Fruit fly (Drosophila melanogaster) whole organism, embryonic: Measurements from ENCODE around the gene CG17109.

Experiments used
- Atf6 ChIP-seq: fragments of 200-800 bp; sonication (Bioruptor generic); IDR thresholded peaks from 2 replicates; pipeline ENCODE4 v1.3.6; 2022; ENCODE audit warnings: missing biosample characterization, missing genetic modification characterization
- CG10654 ChIP-seq: fragments of 200-800 bp; sonication (Bioruptor generic); optimal IDR thresholded peaks from 2 replicates; lab custom pipeline; 2016; ENCODE audit warnings: missing biosample characterization, missing genetic modification characterization
- CG11398 ChIP-seq: fragments of 200-800 bp; sonication (Bioruptor generic); optimal IDR thresholded peaks from 2 replicates; lab custom pipeline; 2016; ENCODE audit warnings: missing biosample characterization, missing genetic modification characterization
- CG11695 ChIP-seq: fragments of 200-800 bp; sonication (Bioruptor generic); IDR thresholded peaks from 3 replicates; pipeline ENCODE4 v1.3.6; 2022; ENCODE audit warnings: missing biosample characterization, missing genetic modification characterization
- CG12219 ChIP-seq: fragments of 200-800 bp; sonication (Bioruptor generic); optimal IDR thresholded peaks from 3 replicates; lab custom pipeline; 2018; ENCODE audit warnings: missing biosample characterization, mild to moderate bottlenecking, missing genetic modification characterization
- CG12769 ChIP-seq: fragments of 200-800 bp; sonication (Bioruptor generic); optimal IDR thresholded peaks from 2 replicates; lab custom pipeline; 2019; ENCODE audit warnings: missing biosample characterization, mild to moderate bottlenecking, missing genetic modification characterization, moderate library complexity
- CG13287 ChIP-seq: fragments of 200-800 bp; sonication (Bioruptor generic); IDR thresholded peaks from 2 replicates; pipeline ENCODE4 v1.3.6; 2022; ENCODE audit warnings: missing biosample characterization, missing genetic modification characterization; ENCODE audit not compliant: partially characterized antibody
- CG2120 ChIP-seq: fragments of 200-800 bp; sonication (Bioruptor generic); optimal IDR thresholded peaks from 3 replicates; lab custom pipeline; 2016; ENCODE audit warnings: missing biosample characterization, missing genetic modification characterization
- CG2199 ChIP-seq: fragments of 200-800 bp; sonication (Bioruptor generic); IDR thresholded peaks from 3 replicates; pipeline ENCODE4 v1.3.6; 2022; ENCODE audit warnings: missing biosample characterization, missing genetic modification characterization
- CG2202 ChIP-seq: fragments of 200-800 bp; sonication (Bioruptor generic); optimal IDR thresholded peaks from 2 replicates; lab custom pipeline; 2018; ENCODE audit warnings: missing biosample characterization, mild to moderate bottlenecking, missing genetic modification characterization
- CG31224 ChIP-seq: fragments of 200-800 bp; sonication (Bioruptor generic); IDR thresholded peaks from 2 replicates; pipeline ENCODE4 v1.3.6; 2022; ENCODE audit warnings: missing biosample characterization, missing genetic modification characterization
- CG4707 ChIP-seq: fragments of 200-800 bp; sonication (Bioruptor generic); optimal IDR thresholded peaks from 2 replicates; lab custom pipeline; 2018; ENCODE audit warnings: missing biosample characterization, mild to moderate bottlenecking, missing genetic modification characterization, moderate library complexity
- CG4820 ChIP-seq: fragments of 200-800 bp; sonication (Bioruptor generic); optimal IDR thresholded peaks from 3 replicates; lab custom pipeline; 2016; ENCODE audit warnings: missing biosample characterization, missing genetic modification characterization
- CG6175 ChIP-seq: fragments of 200-800 bp; sonication (Bioruptor generic); IDR thresholded peaks from 3 replicates; pipeline ENCODE4 v1.3.6; 2022; ENCODE audit warnings: missing biosample characterization, missing genetic modification characterization
- CG8290 ChIP-seq, 3 experiments: fragments of 200-800 bp; sonication (Bioruptor generic); optimal IDR thresholded peaks; 2 replicates each; lab custom pipeline; 2016 to 2019; ENCODE audit warnings: missing biosample characterization in 3 of 3, missing genetic modification characterization in 3 of 3, mild to moderate bottlenecking in 2 of 3, moderate library complexity in 1 of 3
- Deaf1 ChIP-seq: fragments of 200-800 bp; optimal IDR thresholded peaks from 3 replicates; lab custom pipeline; 2019; ENCODE audit warnings: missing biosample characterization, mild to moderate bottlenecking, missing genetic modification characterization, moderate library complexity
- Dek ChIP-seq: fragments of 200-800 bp; sonication (Bioruptor generic); optimal IDR thresholded peaks from 3 replicates; lab custom pipeline; 2019; ENCODE audit warnings: missing biosample characterization, mild to moderate bottlenecking, missing genetic modification characterization, moderate library complexity
- Elba2 ChIP-seq: fragments of 200-800 bp; sonication (Bioruptor generic); optimal IDR thresholded peaks from 3 replicates; lab custom pipeline; 2016; ENCODE audit warnings: missing biosample characterization, missing genetic modification characterization
- Ets65A ChIP-seq: fragments of 200-800 bp; sonication (Bioruptor generic); peaks from one replicate; lab custom pipeline; 2016; ENCODE audit warnings: missing biosample characterization, missing genetic modification characterization
- GATAe ChIP-seq: fragments of 200-800 bp; sonication (Bioruptor generic); conservative IDR thresholded peaks from 2 replicates; pipeline ENCODE4 v1.3.6; 2022; ENCODE audit warnings: missing biosample characterization, missing genetic modification characterization
- HmgZ ChIP-seq: fragments of 200-800 bp; sonication (Bioruptor generic); optimal IDR thresholded peaks from 2 replicates; lab custom pipeline; 2018; ENCODE audit warnings: missing biosample characterization, mild to moderate bottlenecking, missing genetic modification characterization
- Hr78 ChIP-seq, 2 experiments: fragments of 200-800 bp in 1 of 2; fragments of >200 bp in 1 of 2; sonication (Bioruptor generic) in 1 of 2; optimal IDR thresholded peaks; 2 replicates each; lab custom pipeline; 2017 to 2019; ENCODE audit warnings: missing biosample characterization in 2 of 2, missing genetic modification characterization in 2 of 2, mild to moderate bottlenecking in 1 of 2, moderate library complexity in 1 of 2
- Jarid2 ChIP-seq: fragments of 200-800 bp; sonication (Bioruptor generic); optimal IDR thresholded peaks from 3 replicates; lab custom pipeline; 2017; ENCODE audit warnings: mild to moderate bottlenecking, missing biosample characterization, missing genetic modification reagents, missing genetic modification characterization
- Nf-YA ChIP-seq: fragments of 200-800 bp; sonication (Bioruptor generic); IDR thresholded peaks from 2 replicates; pipeline ENCODE4 v1.3.6; 2022; ENCODE audit warnings: missing biosample characterization, missing genetic modification characterization
- NfI ChIP-seq: fragments of 200-800 bp; sonication (Bioruptor generic); optimal IDR thresholded peaks from 3 replicates; lab custom pipeline; 2018; ENCODE audit warnings: missing biosample characterization, mild to moderate bottlenecking, missing genetic modification characterization, moderate library complexity
- Ptx1 ChIP-seq: fragments of 200-800 bp; sonication (Bioruptor generic); IDR thresholded peaks from 2 replicates; pipeline ENCODE4 v1.3.6; 2022; ENCODE audit warnings: missing biosample characterization, missing genetic modification characterization
- Rfx ChIP-seq: fragments of 200-800 bp; sonication (Bioruptor generic); IDR thresholded peaks from 2 replicates; pipeline ENCODE4 v1.3.6; 2022; ENCODE audit warnings: missing biosample characterization, missing genetic modification characterization
- Rx ChIP-seq: fragments of 200-800 bp; sonication (Bioruptor generic); IDR thresholded peaks from 2 replicates; pipeline ENCODE4 v1.3.6; 2022; ENCODE audit warnings: missing biosample characterization, missing genetic modification characterization
- Sin3A ChIP-seq: fragments of >200 bp; optimal IDR thresholded peaks from 2 replicates; lab custom pipeline; 2018
- Vsx1 ChIP-seq: fragments of 200-800 bp; sonication (Bioruptor generic); optimal IDR thresholded peaks from 2 replicates; lab custom pipeline; 2017; ENCODE audit warnings: missing biosample characterization, mild to moderate bottlenecking, missing genetic modification characterization, missing genetic modification reagents
- bbx ChIP-seq: fragments of 200-800 bp; sonication (Bioruptor generic); IDR thresholded peaks from 2 replicates; pipeline ENCODE4 v1.3.6; 2022; ENCODE audit warnings: missing biosample characterization, missing genetic modification characterization; ENCODE audit not compliant: partially characterized antibody
- chinmo ChIP-seq: fragments of 200-800 bp; sonication (Bioruptor generic); IDR thresholded peaks from 4 replicates; pipeline ENCODE4 v1.3.6; 2022; ENCODE audit warnings: missing biosample characterization, missing genetic modification characterization; ENCODE audit not compliant: partially characterized antibody
- danr ChIP-seq: fragments of 200-800 bp; sonication (Bioruptor generic); IDR thresholded peaks from 2 replicates; pipeline ENCODE4 v1.3.6; 2022; ENCODE audit warnings: missing biosample characterization, missing genetic modification characterization
- ewg ChIP-seq: fragments of 200-800 bp; sonication (Bioruptor generic); optimal IDR thresholded peaks from 3 replicates; lab custom pipeline; 2017; ENCODE audit warnings: mild to moderate bottlenecking, missing biosample characterization, missing genetic modification reagents, missing genetic modification characterization
- ftz-f1 ChIP-seq: fragments of 200-800 bp; sonication (Bioruptor generic); optimal IDR thresholded peaks from 2 replicates; lab custom pipeline; 2016; ENCODE audit warnings: missing biosample characterization, missing genetic modification characterization
- grn ChIP-seq: fragments of 200-800 bp; sonication (Bioruptor generic); optimal IDR thresholded peaks from 3 replicates; lab custom pipeline; 2017; ENCODE audit warnings: missing biosample characterization, missing genetic modification characterization
- gro ChIP-seq: fragments of 200-800 bp; sonication (Bioruptor generic); optimal IDR thresholded peaks from 2 replicates; lab custom pipeline; 2016; ENCODE audit warnings: missing biosample characterization, missing genetic modification characterization
- hkb ChIP-seq, 2 experiments: fragments of 200-800 bp in 1 of 2; fragments of >200 bp in 1 of 2; sonication (Bioruptor generic) in 1 of 2; IDR thresholded peaks in 1 of 2; optimal IDR thresholded peaks in 1 of 2; 2 replicates each; pipeline versions ENCODE4 v1.3.6 to Lab custom; 2017 to 2022; ENCODE audit warnings: missing biosample characterization in 1 of 2, missing genetic modification characterization in 1 of 2
- jing ChIP-seq: fragments of 200-800 bp; sonication (Bioruptor generic); optimal IDR thresholded peaks from 2 replicates; lab custom pipeline; 2018; ENCODE audit warnings: missing biosample characterization, mild to moderate bottlenecking, missing genetic modification characterization
- kni ChIP-seq: fragments of 200-800 bp; sonication (Bioruptor generic); optimal IDR thresholded peaks from 3 replicates; lab custom pipeline; 2017; ENCODE audit warnings: mild to moderate bottlenecking, missing biosample characterization, missing genetic modification reagents, missing genetic modification characterization
- lov ChIP-seq, 2 experiments: fragments of 200-800 bp in 1 of 2; fragments of >200 bp in 1 of 2; sonication (Bioruptor generic) in 1 of 2; IDR thresholded peaks in 1 of 2; optimal IDR thresholded peaks in 1 of 2; 2 replicates in 1 of 2; 3 replicates in 1 of 2; pipeline versions ENCODE4 v1.3.6 to Lab custom; 2017 to 2022; ENCODE audit warnings: missing biosample characterization in 1 of 2, missing genetic modification characterization in 1 of 2
- pb ChIP-seq: fragments of 200-800 bp; sonication (Bioruptor generic); optimal IDR thresholded peaks from 3 replicates; lab custom pipeline; 2016; ENCODE audit warnings: missing biosample characterization, missing genetic modification characterization
- pros ChIP-seq: fragments of 200-800 bp; sonication (Bioruptor generic); optimal IDR thresholded peaks from 3 replicates; lab custom pipeline; 2019; ENCODE audit warnings: missing biosample characterization, mild to moderate bottlenecking, missing genetic modification characterization, moderate library complexity
- scrt ChIP-seq: fragments of 200-800 bp; sonication (Bioruptor generic); optimal IDR thresholded peaks from 2 replicates; lab custom pipeline; 2018; ENCODE audit warnings: missing biosample characterization, mild to moderate bottlenecking, missing genetic modification characterization, moderate library complexity
- sd ChIP-seq: fragments of 200-800 bp; sonication (Bioruptor generic); optimal IDR thresholded peaks from 3 replicates; lab custom pipeline; 2018; ENCODE audit warnings: missing biosample characterization, mild to moderate bottlenecking, missing genetic modification characterization, moderate library complexity
- slou ChIP-seq: fragments of 200-800 bp; sonication (Bioruptor generic); optimal IDR thresholded peaks from 3 replicates; lab custom pipeline; 2016; ENCODE audit warnings: missing biosample characterization, missing genetic modification characterization
- z ChIP-seq: fragments of 200-800 bp; sonication (Bioruptor generic); IDR thresholded peaks from 3 replicates; pipeline ENCODE4 v1.3.6; 2022; ENCODE audit warnings: missing biosample characterization, missing genetic modification characterization
- zen ChIP-seq: fragments of 200-800 bp; sonication (Bioruptor generic); optimal IDR thresholded peaks from 3 replicates; lab custom pipeline; 2018; ENCODE audit warnings: missing biosample characterization, mild to moderate bottlenecking, missing genetic modification characterization, moderate library complexity

Gene CG17109

DNA sequence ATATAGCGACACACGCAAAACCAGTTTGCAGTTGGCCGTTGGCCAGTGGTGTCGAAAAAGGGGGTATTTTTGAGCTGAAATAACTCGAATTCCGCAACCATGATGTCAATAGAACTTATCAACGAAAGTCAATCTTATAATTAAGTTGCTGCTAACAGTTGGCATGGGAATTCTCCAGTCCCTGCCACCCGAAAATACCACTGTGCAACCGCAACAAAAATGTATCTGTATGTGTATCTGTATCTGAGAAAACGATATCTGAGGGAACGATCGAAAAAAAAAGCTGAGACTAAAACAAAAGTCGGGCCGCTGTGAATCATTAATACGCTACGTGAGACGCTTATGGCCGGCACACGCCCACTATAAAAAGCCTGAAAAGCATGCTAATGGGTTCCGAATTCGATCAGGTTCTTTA is 49.0 kb upstream of the CG17109 start (continued):
- TF ChIP-seq CG8290 (GFP tag; optimal IDR thresholded peaks at IDR 0.05; lab: Kevin White, UChicago), result no peak
- TF ChIP-seq CG8290 (tag; optimal IDR thresholded peaks at IDR 0.05; lab: Kevin White, UChicago), result peak in 1 of 2 experiments; percentile 77
- TF ChIP-seq ftz-f1 (GFP tag; lab: Kevin White, UChicago), result no peak
- TF ChIP-seq Ptx1, result peak; percentile 60
- TF ChIP-seq NfI (GFP tag; lab: Kevin White, UChicago), result peak; percentile 50
- TF ChIP-seq GATAe (GFP tag; lab: Robert Waterston, UW), result no peak
- no peak for TF ChIP-seq CG4820 (GFP tag; lab: Kevin White, UChicago)
- TF ChIP-seq Deaf1, result no peak
- TF ChIP-seq zen (tag; lab: Kevin White, UChicago), result no peak
- TF ChIP-seq slou, result no peak
- TF ChIP-seq scrt, result no peak
- no peak for TF ChIP-seq gro (GFP tag; lab: Kevin White, UChicago)
- no peak for TF ChIP-seq hkb (optimal IDR thresholded peaks at IDR 0.05; lab: Kevin White, UChicago)
- TF ChIP-seq hkb (GFP tag; IDR thresholded peaks at IDR 0.05; lab: Robert Waterston, UW), result peak; percentile 64; the same call in 1 of the 2 replicates
- TF ChIP-seq Ets65A (GFP tag; lab: Kevin White, UChicago), result peak; percentile 90
- peak; percentile 83 for TF ChIP-seq CG2120 (GFP tag; lab: Kevin White, UChicago)
- peak; percentile 42; the same call in 1 of the 2 replicates for TF ChIP-seq CG31224 (GFP tag; lab: Robert Waterston, UW)
- peak; percentile 61; the same call in 1 of the 3 replicates for TF ChIP-seq CG11695 (GFP tag; lab: Robert Waterston, UW)
- TF ChIP-seq CG10654 (GFP tag; lab: Kevin White, UChicago), result no peak
- TF ChIP-seq CG6175 (GFP tag; lab: Robert Waterston, UW), result peak; percentile 8; the same call in 1 of the 3 replicates
- TF ChIP-seq chinmo (GFP tag; lab: Robert Waterston, UW), result peak; percentile 51; the same call in 1 of the 4 replicates
- TF ChIP-seq Rx, result 0 out of 2 replicates have a peak, but pooled peaks have one; percentile 24
- TF ChIP-seq Vsx1 (GFP tag; lab: Kevin White, UChicago), result no peak
- no peak for TF ChIP-seq Sin3A
- TF ChIP-seq lov (optimal IDR thresholded peaks at IDR 0.05; lab: Kevin White, UChicago), result no peak
- TF ChIP-seq lov (GFP tag; IDR thresholded peaks at IDR 0.05; lab: Robert Waterston, UW), result no peak

DNA sequence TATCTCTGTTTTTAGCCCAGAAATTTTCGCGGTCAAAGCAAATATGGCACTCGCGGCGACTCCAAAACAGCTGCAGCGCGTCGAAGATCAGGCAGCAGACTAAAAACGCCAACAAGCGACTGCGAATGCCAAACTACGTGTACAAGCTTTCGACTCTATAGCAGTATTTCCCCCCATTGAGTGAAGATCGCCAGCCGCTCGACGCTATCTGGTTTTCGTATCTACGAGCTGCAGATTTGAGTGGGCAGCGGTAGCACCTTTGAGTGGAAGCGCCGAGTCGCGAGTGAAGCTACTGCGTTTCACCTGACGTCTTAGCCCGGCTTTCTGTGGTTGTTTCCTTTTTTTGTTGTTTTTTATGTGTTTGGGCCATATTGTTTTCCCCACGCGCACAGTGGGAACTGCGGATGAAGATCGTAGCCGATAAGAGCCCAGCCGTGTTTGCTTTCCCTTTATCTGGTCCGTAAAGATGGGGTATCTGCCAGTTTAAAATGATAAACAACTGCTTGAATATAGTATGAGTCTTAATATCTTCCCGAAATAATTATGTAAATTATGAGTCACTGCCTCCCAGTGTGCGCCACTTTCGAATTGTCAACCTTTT is 47.3 kb upstream of the CG17109 start, which contains the start of gene CG17121:
CG17121 (minus strand) TSS at position 126 of the 601 bp plus-strand sequence.
- TF ChIP-seq CG2199 (0 out of 3 replicates have a peak, but pooled peaks have one; percentile 9), ewg (GFP tag; lab: Kevin White, UChicago) (no peak), Nf-YA (no peak), Atf6 (no peak), grn (peak; percentile 94), pb (GFP tag; lab: Kevin White, UChicago) (no peak), bbx (0 out of 2 replicates have a peak, but pooled peaks have one; percentile 30), CG2202 (no peak), z (peak; percentile 97), Elba2 (no peak), sd (tag; lab: Kevin White, UChicago) (no peak), Dek (tag; lab: Kevin White, UChicago) (no peak), HmgZ (tag; lab: Kevin White, UChicago) (no peak), CG12219 (GFP tag; lab: Kevin White, UChicago) (no peak), kni (GFP tag; lab: Kevin White, UChicago) (peak; percentile 66), pros (GFP tag; lab: Kevin White, UChicago) (peak; percentile 94), NfI (GFP tag; lab: Kevin White, UChicago) (no peak), Jarid2 (GFP tag; lab: Kevin White, UChicago) (peak; percentile 20), CG4707 (GFP tag; lab: Kevin White, UChicago) (peak; percentile 64), Hr78 (GFP tag; optimal IDR thresholded peaks at IDR 0.05; lab: Kevin White, UChicago) (no peak), danr (GFP tag; lab: Robert Waterston, UW) (no peak), chinmo (GFP tag; lab: Robert Waterston, UW) (peak; percentile 77; the same call in 1 of the 4 replicates), CG12769 (tag; lab: Kevin White, UChicago) (peak; percentile 63), jing (GFP tag; lab: Kevin White, UChicago) (no peak), CG11398 (GFP tag; lab: Kevin White, UChicago) (no peak), CG13287 (GFP tag; lab: Robert Waterston, UW) (peak; percentile 24; the same call in 1 of the 2 replicates), Rfx (GFP tag; lab: Robert Waterston, UW) (no peak)
